Fruit fly (Drosophila melanogaster) whole organism, embryonic: ENCODE measurements around the gene CG16959.

ENCODE experiments used
- CG10979 ChIP-seq: fragments of 200-800 bp; sonication (Bioruptor generic); optimal IDR thresholded peaks from 2 replicates; lab custom pipeline; 2018; ENCODE audit warnings: missing biosample characterization, mild to moderate bottlenecking, missing genetic modification characterization, moderate library complexity
- CG13775 ChIP-seq: fragments of 200-800 bp; sonication (Bioruptor generic); optimal IDR thresholded peaks from 3 replicates; lab custom pipeline; 2017; ENCODE audit warnings: missing biosample characterization, mild to moderate bottlenecking, missing genetic modification characterization
- CG1603 ChIP-seq: fragments of 200-800 bp; sonication (Bioruptor generic); optimal IDR thresholded peaks from 2 replicates; lab custom pipeline; 2019; ENCODE audit warnings: missing biosample characterization, mild to moderate bottlenecking, missing genetic modification characterization, moderate library complexity
- CG6854 ChIP-seq: fragments of 200-800 bp; sonication (Bioruptor generic); optimal IDR thresholded peaks from 3 replicates; lab custom pipeline; 2017; ENCODE audit warnings: missing biosample characterization, mild to moderate bottlenecking, missing genetic modification characterization
- CG7372 ChIP-seq: fragments of 200-800 bp; sonication (Bioruptor generic); IDR thresholded peaks from 2 replicates; pipeline ENCODE4 v1.3.6; 2022; ENCODE audit warnings: missing biosample characterization, missing genetic modification characterization
- CG8478 ChIP-seq: fragments of >200 bp; optimal IDR thresholded peaks from 2 replicates; lab custom pipeline; 2018
- HmgZ ChIP-seq: fragments of 200-800 bp; sonication (Bioruptor generic); optimal IDR thresholded peaks from 2 replicates; lab custom pipeline; 2018; ENCODE audit warnings: missing biosample characterization, mild to moderate bottlenecking, missing genetic modification characterization
- Usf ChIP-seq: fragments of 200-800 bp; sonication (Bioruptor generic); optimal IDR thresholded peaks from 2 replicates; lab custom pipeline; 2017; ENCODE audit warnings: missing genotype, missing biosample characterization, missing genetic modification characterization
- bbx ChIP-seq: fragments of 200-800 bp; sonication (Bioruptor generic); IDR thresholded peaks from 2 replicates; pipeline ENCODE4 v1.3.6; 2022; ENCODE audit warnings: missing biosample characterization, missing genetic modification characterization; ENCODE audit not compliant: partially characterized antibody
- ken ChIP-seq: fragments of 200-800 bp; sonication (Bioruptor generic); IDR thresholded peaks from 3 replicates; pipeline ENCODE4 v1.3.6; 2022; ENCODE audit warnings: missing biosample characterization, missing genetic modification characterization
- odd ChIP-seq: fragments of 200-800 bp; sonication (Bioruptor generic); optimal IDR thresholded peaks from 2 replicates; lab custom pipeline; 2017; ENCODE audit warnings: missing biosample characterization, mild to moderate bottlenecking, missing genetic modification characterization
- run ChIP-seq: fragments of 200-800 bp; sonication (Bioruptor generic); optimal IDR thresholded peaks from 3 replicates; lab custom pipeline; 2018; ENCODE audit warnings: missing biosample characterization, mild to moderate bottlenecking, missing genetic modification characterization

dm6 chr3L:15088285-15088684 lies 36.8 kb downstream of the CG16959 start:
- TF ChIP-seq CG6854 (GFP tag; lab: Kevin White, UChicago), result no peak
- no peak for TF ChIP-seq HmgZ (tag; lab: Kevin White, UChicago)
- TF ChIP-seq CG1603 (tag; lab: Kevin White, UChicago), result no peak
- no peak for TF ChIP-seq bbx (GFP tag; lab: Robert Waterston, UW)
- no peak for TF ChIP-seq CG7372 (GFP tag; lab: Robert Waterston, UW)
- TF ChIP-seq Usf (GFP tag; lab: Kevin White, UChicago), result no peak
- no peak for TF ChIP-seq run
- TF ChIP-seq CG13775 (GFP tag; lab: Kevin White, UChicago), result no peak
- no peak for TF ChIP-seq odd (GFP tag; lab: Kevin White, UChicago)
- no peak for TF ChIP-seq ken (GFP tag; lab: Robert Waterston, UW)
- no peak for TF ChIP-seq CG10979 (tag; lab: Kevin White, UChicago)
- no peak for TF ChIP-seq CG8478 (lab: Kevin White, UChicago)
